Worm (Caenorhabditis elegans) whole organism, early embryonic: ENCODE results near the gene cdc-42.

Experiments
- B0310.2 ChIP-seq: sonication (generic microtip); optimal IDR thresholded peaks from 2 replicates; lab custom pipeline; 2016; ENCODE audit warnings: mild to moderate bottlenecking, missing genetic modification characterization, missing compliant biosample characterization
- F13C5.2 ChIP-seq: sonication (generic microtip); optimal IDR thresholded peaks from 2 replicates; lab custom pipeline; 2017; ENCODE audit warnings: mild to moderate bottlenecking, missing genetic modification characterization, inconsistent platforms, missing compliant biosample characterization
- aly-1 ChIP-seq: sonication (generic microtip); optimal IDR thresholded peaks from 2 replicates; lab custom pipeline; 2016; ENCODE audit warnings: missing genetic modification characterization, missing compliant biosample characterization
- ama-1 ChIP-seq: fragments of 150-350 bp; optimal IDR thresholded peaks from 2 replicates; lab custom pipeline; 2014
- ceh-13 ChIP-seq: fragments of 200-800 bp; sonication (Bioruptor generic); optimal IDR thresholded peaks from 2 replicates; lab custom pipeline; 2018; ENCODE audit warnings: mild to moderate bottlenecking, missing genetic modification characterization, missing compliant biosample characterization
- ceh-36 ChIP-seq: sonication (generic microtip); optimal IDR thresholded peaks from 2 replicates; lab custom pipeline; 2016; ENCODE audit warnings: missing genetic modification characterization, inconsistent platforms, missing compliant biosample characterization
- ets-7 ChIP-seq: sonication (generic microtip); optimal IDR thresholded peaks from 2 replicates; lab custom pipeline; 2016; ENCODE audit warnings: missing genotype, missing genetic modification characterization, missing compliant biosample characterization
- flt-1 ChIP-seq: fragments of 200-800 bp; sonication (Bioruptor generic); IDR thresholded peaks from 2 replicates; pipeline ENCODE4 v1.3.6; 2022; ENCODE audit warnings: missing genetic modification characterization, missing compliant biosample characterization
- hmbx-1 ChIP-seq: sonication (generic microtip); optimal IDR thresholded peaks from 2 replicates; lab custom pipeline; 2016; ENCODE audit warnings: mild to moderate bottlenecking, missing genetic modification characterization, missing compliant biosample characterization
- hmg-4 ChIP-seq: fragments of 200-800 bp; sonication (Bioruptor generic); optimal IDR thresholded peaks from 2 replicates; lab custom pipeline; 2018; ENCODE audit warnings: mild to moderate bottlenecking, missing genetic modification characterization, missing compliant biosample characterization
- hnd-1 ChIP-seq: sonication (generic microtip); optimal IDR thresholded peaks from 2 replicates; lab custom pipeline; 2016; ENCODE audit warnings: missing genetic modification characterization, missing compliant biosample characterization
- pes-1 ChIP-seq: fragments of 200-800 bp; sonication (Bioruptor generic); IDR thresholded peaks from 2 replicates; pipeline ENCODE4 v1.3.6; 2022; ENCODE audit warnings: missing genetic modification reagents, missing genetic modification characterization, missing compliant biosample characterization
- scrt-1 ChIP-seq: fragments of 200-800 bp; sonication (Bioruptor generic); IDR thresholded peaks from 2 replicates; pipeline ENCODE4 v1.3.6; 2022; ENCODE audit warnings: missing genetic modification characterization, missing compliant biosample characterization
- sea-1 ChIP-seq: fragments of 200-800 bp; sonication (Bioruptor generic); conservative IDR thresholded peaks from 2 replicates; pipeline ENCODE4 v1.3.6; 2022; ENCODE audit warnings: missing genetic modification characterization, missing compliant biosample characterization
- tbx-11 ChIP-seq: fragments of 200-800 bp; sonication (Bioruptor generic); IDR thresholded peaks from 2 replicates; pipeline ENCODE4 v1.3.6; 2022; ENCODE audit warnings: missing genetic modification characterization, missing compliant biosample characterization
- tbx-37 ChIP-seq: fragments of 200-800 bp; sonication (Bioruptor generic); conservative IDR thresholded peaks from 2 replicates; pipeline ENCODE4 v1.3.6; 2022; ENCODE audit warnings: missing genetic modification reagents, missing genetic modification characterization, missing compliant biosample characterization
- tra-4 ChIP-seq: sonication (generic microtip); optimal IDR thresholded peaks from 2 replicates; lab custom pipeline; 2017; ENCODE audit warnings: missing genetic modification characterization, missing compliant biosample characterization

cdc-42 gene

DNA sequence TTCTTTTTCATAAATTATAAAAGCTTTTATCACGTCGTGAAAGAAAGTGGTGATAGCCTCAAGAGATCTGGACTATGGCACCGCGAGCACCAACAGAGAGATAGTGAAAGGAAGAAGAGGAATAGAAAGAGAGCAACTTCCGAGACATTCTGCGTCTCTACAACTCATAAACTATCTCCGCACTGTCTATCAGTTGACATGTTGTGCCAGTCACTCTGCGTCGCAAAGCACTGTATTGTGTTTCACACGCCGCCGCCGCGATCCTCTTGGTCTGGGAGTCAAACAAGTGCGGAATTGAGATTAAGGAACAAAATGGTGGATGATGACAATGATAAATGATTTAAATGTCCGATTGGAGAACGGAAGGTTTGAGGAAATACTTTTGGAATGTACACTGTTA is 7.2 kb downstream of the cdc-42 start:
- TF ChIP-seq F13C5.2 (no peak), tbx-37 (GFP tag; lab: Robert Waterston, UW) (no peak), ceh-36 (tag; lab: Kevin White, UChicago) (no peak), hnd-1 (tag; lab: Kevin White, UChicago) (no peak), ceh-13 (GFP tag; lab: Kevin White, UChicago) (no peak)

DNA sequence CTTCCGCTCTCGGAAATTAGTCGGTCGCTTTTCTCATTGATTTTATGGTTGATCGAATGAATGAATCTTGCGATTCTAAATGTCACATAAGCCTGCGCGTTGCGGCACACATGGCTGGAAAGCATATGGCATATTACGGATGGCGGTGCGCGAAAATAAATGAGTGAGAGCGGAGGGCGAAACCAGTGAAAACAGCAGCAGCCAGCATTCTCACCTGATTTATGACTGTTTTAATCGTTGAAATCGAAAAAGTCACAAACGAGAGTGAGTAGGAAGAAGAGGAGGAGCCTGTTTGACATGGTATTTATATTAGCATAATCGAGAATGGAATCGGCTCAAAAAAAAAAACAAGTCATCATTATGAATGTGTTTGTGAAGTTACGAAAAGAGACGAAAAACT is 8.0 kb downstream of the cdc-42 start:
- no peak for TF ChIP-seq scrt-1 (GFP tag; lab: Robert Waterston, UW)
- TF ChIP-seq hmg-4 (GFP tag; lab: Kevin White, UChicago), result peak; percentile 2

DNA sequence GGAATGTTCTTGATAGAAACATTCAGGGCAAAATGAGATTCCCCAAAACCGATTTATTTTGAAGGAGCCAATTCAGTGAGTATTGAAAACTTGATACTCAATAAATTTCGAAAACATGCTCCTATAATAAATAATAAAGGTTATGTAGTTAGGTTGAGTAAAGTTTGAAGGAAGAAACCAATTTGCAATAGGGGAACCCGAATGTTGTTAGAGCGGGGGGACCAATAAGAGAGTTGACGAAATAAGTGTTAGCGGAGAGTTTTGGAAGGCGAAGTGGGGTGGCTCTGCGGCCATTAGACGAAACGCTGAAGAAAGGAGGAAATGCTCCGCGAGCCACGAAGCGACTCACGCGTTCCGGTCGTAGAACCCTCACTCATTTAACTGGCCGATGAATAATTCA is 8.7 kb downstream of the cdc-42 start:
- TF ChIP-seq F13C5.2 (no peak), tbx-37 (GFP tag; lab: Robert Waterston, UW) (no peak), flt-1 (GFP tag; lab: Robert Waterston, UW) (no peak), tra-4 (tag; lab: Kevin White, UChicago) (no peak), B0310.2 (tag; lab: Kevin White, UChicago) (no peak), ets-7 (no peak), hmg-4 (GFP tag; lab: Kevin White, UChicago) (no peak), ama-1 (lab: Kevin White, UChicago) (no peak), sea-1 (GFP tag; lab: Robert Waterston, UW) (no peak), ceh-36 (tag; lab: Kevin White, UChicago) (no peak)

DNA sequence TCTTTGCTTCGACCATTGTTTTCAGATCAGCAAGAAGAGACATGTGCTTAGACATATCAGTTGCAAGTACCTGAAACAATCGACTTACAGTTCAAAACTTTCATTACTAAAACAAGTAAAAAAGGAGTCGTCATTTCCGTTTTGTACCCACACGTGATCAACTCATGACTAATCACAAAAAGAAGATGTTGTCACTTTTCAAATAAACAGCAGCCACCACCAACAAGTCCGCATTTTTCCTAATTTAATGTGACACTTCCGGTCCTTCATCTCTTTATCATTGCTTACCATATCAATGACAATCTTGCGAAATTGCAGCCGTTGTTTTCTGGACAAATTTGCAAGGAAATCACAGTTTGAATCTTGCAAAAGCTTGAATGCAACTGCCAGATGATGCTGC is 12.4 kb downstream of the cdc-42 start:
- TF ChIP-seq ets-7, result no peak
- TF ChIP-seq F13C5.2, result no peak

DNA sequence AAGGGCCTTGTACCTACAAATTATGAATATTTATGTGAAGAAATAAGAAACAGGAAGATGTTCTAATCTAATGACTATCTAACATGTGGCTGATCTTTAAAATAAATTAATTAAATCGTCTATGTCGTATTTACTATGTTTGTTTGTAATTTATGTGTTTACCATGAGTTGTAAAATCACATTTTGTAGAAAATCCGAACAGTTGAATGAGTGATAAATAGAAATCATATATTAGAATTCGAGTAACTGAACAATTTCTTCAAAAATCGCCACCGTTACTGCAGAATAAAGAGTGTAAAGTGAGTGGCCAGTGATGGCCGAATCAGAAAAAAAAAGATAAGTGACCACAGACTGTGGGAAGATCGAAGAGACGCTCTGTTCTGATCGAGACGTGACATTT is 13.8 kb downstream of the cdc-42 start:
- no peak for TF ChIP-seq hmbx-1 (tag; lab: Kevin White, UChicago)
- no peak for TF ChIP-seq F13C5.2
- TF ChIP-seq sea-1 (GFP tag; lab: Robert Waterston, UW), result no peak
- no peak for TF ChIP-seq tbx-11 (GFP tag; lab: Robert Waterston, UW)
- TF ChIP-seq scrt-1 (GFP tag; lab: Robert Waterston, UW), result no peak
- no peak for TF ChIP-seq ceh-36 (tag; lab: Kevin White, UChicago)
- TF ChIP-seq hmg-4 (GFP tag; lab: Kevin White, UChicago), result no peak

DNA sequence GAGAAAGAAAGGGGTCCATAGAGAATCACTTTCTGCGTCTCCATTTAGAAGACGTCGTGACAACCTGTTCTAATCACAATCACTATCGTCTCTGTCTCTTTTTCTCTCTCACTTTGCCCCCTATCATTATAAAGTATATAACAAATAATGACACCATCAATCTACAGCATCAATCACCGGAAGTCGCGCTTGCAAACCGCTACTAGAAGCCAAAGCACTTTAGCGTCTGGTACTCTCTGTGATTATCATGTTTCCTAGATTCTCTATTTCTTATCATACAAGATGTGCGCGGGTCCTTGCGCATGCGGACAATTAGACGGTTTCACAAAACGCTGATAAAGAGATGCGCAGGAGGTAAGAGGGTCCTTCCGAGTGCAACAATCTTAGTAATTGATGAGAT is 14.9 kb downstream of the cdc-42 start:
- TF ChIP-seq aly-1 (no peak), tra-4 (tag; lab: Kevin White, UChicago) (no peak), flt-1 (GFP tag; lab: Robert Waterston, UW) (no peak), ama-1 (lab: Kevin White, UChicago) (no peak), ets-7 (no peak), B0310.2 (tag; lab: Kevin White, UChicago) (no peak), F13C5.2 (no peak), hnd-1 (tag; lab: Kevin White, UChicago) (no peak), sea-1 (GFP tag; lab: Robert Waterston, UW) (no peak), tbx-11 (GFP tag; lab: Robert Waterston, UW) (no peak), pes-1 (GFP tag; lab: Robert Waterston, UW) (no peak), tbx-37 (GFP tag; lab: Robert Waterston, UW) (no peak), ceh-36 (tag; lab: Kevin White, UChicago) (no peak), scrt-1 (GFP tag; lab: Robert Waterston, UW) (no peak), ceh-13 (GFP tag; lab: Kevin White, UChicago) (no peak), hmg-4 (GFP tag; lab: Kevin White, UChicago) (no peak), hmbx-1 (tag; lab: Kevin White, UChicago) (no peak)

DNA sequence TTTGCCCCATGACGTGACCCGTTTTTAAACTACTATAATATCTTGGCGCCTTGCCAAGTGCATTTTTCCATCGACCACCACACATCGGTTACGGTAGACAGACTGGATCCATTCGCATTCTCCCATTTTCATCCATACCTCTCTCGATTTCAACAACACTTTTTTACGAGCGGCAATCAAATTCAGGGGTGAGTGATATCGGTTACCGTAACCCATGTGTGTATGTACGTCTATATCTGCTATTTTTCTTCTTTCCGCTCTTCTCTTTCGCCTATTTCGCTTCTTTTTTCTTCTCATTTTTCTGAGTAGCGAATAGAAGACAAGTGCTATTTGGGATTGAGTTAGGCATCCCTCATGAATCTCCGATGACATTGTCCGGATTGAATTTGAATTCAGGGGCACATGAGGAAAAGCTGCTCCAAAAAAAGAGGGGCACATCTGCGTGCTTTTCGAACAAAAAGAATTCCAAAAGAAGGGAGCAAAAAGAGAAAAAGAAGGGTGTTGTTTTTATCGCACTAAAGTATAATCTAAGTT is 15.5 kb downstream of the cdc-42 start:
- TF ChIP-seq sea-1 (GFP tag; lab: Robert Waterston, UW) (no peak), hmbx-1 (tag; lab: Kevin White, UChicago) (no peak), ceh-13 (GFP tag; lab: Kevin White, UChicago) (no peak), ets-7 (no peak), ama-1 (lab: Kevin White, UChicago) (no peak), tbx-37 (GFP tag; lab: Robert Waterston, UW) (no peak), hnd-1 (tag; lab: Kevin White, UChicago) (no peak), scrt-1 (GFP tag; lab: Robert Waterston, UW) (no peak), pes-1 (GFP tag; lab: Robert Waterston, UW) (no peak), aly-1 (no peak), ceh-36 (tag; lab: Kevin White, UChicago) (no peak), B0310.2 (tag; lab: Kevin White, UChicago) (no peak), tra-4 (tag; lab: Kevin White, UChicago) (no peak), F13C5.2 (no peak), hmg-4 (GFP tag; lab: Kevin White, UChicago) (no peak), tbx-11 (GFP tag; lab: Robert Waterston, UW) (no peak), flt-1 (GFP tag; lab: Robert Waterston, UW) (no peak)

DNA sequence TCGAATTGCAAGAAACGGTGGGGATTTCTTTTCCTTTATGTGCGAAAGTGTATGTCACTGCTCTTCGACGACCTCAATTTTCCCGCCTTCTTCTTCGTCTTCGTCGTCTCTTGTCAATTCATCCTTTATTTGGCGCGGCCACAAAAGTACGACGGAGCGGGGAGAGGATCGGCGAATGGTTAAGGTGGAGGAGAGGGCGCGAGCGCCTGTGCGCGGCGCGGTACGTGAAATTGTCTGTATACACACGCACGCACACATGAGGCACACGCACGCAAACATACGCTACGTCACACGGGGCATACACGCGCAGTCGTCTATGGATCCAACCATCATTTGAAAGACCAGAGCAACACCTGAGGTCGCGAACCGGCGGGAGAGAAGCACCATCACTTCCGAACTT is 19.0 kb downstream of the cdc-42 start:
- TF ChIP-seq hmg-4 (GFP tag; lab: Kevin White, UChicago) (peak; percentile 14), pes-1 (GFP tag; lab: Robert Waterston, UW) (no peak), hnd-1 (tag; lab: Kevin White, UChicago) (no peak)
